Worm (Caenorhabditis elegans) whole organism, midembryonic: ENCODE measurements around the gene Y54G2A.37.

Experiments
- cog-1 ChIP-seq: sonication (generic microtip); optimal IDR thresholded peaks from 2 replicates; lab custom pipeline; 2016; ENCODE audit warnings: missing genetic modification characterization, missing compliant biosample characterization
- flt-1 ChIP-seq: fragments of 200-800 bp; sonication (Bioruptor generic); IDR thresholded peaks from 2 replicates; pipeline ENCODE4 v1.3.6; 2022; ENCODE audit warnings: missing genetic modification characterization, missing compliant biosample characterization
- ref-1 ChIP-seq: fragments of 200-800 bp; sonication (Bioruptor generic); conservative IDR thresholded peaks from 2 replicates; pipeline ENCODE4 v1.3.6; 2022; ENCODE audit warnings: missing genetic modification reagents, missing genetic modification characterization, missing compliant biosample characterization
- tab-1 ChIP-seq: fragments of 200-800 bp; sonication (Bioruptor generic); IDR thresholded peaks from 2 replicates; pipeline ENCODE4 v1.3.6; 2022; ENCODE audit warnings: missing genetic modification characterization, missing compliant biosample characterization
- ztf-23 ChIP-seq: fragments of 200-800 bp; sonication (Bioruptor generic); IDR thresholded peaks from 2 replicates; pipeline ENCODE4 v1.3.6; 2022; ENCODE audit warnings: missing genetic modification reagents, missing genetic modification characterization, missing compliant biosample characterization
- ztf-29 ChIP-seq: fragments of 200-800 bp; sonication (Bioruptor generic); IDR thresholded peaks from 2 replicates; pipeline ENCODE4 v1.3.6; 2022; ENCODE audit warnings: missing genetic modification reagents, missing genetic modification characterization, missing compliant biosample characterization

DNA sequence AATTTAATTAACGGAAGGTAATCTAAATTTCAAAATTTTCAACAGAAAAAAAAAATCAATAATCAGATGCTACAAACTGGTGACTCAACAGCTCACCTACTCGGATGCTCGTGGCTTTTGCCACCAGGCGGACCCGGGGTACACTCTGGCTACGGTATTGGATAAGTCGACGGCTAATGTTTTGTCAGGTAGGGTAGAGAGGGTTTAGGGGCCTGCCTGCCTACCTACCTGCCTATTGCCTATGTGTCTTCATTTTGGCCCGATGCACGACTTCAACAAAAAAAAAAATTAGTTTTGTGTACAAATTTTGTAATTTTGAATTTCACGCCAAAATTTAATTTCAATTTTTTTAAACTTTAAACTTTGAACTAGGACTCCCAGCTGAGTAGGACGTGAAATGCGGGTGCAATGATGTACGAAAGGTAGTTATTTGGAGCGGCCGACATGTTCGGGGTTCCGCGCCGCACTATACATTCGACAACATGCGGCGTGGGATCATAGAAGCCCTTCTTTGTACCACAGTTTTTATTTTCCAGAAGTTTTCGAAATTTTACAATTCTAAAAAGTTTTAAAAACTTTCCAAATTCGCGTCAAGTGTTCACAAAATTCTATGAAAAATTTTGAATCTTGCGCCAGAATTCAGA lies 5.1 kb downstream of the Y54G2A.37 start:
- TF ChIP-seq tab-1 (GFP tag; lab: Robert Waterston, UW): no peak
- TF ChIP-seq ref-1 (GFP tag; lab: Robert Waterston, UW): no peak
- no peak for TF ChIP-seq ztf-29 (GFP tag; lab: Robert Waterston, UW)
- TF ChIP-seq cog-1 (tag; lab: Kevin White, UChicago): no peak
- no peak for TF ChIP-seq flt-1 (GFP tag; lab: Robert Waterston, UW)
- no peak for TF ChIP-seq ztf-23
